Fruit fly (Drosophila melanogaster): ENCODE results near the gene Myo61F.

The Myo61F gene

dm6 chr3L:1318241-1318640 lies at the start of gene Myo61F (continued):
- 0 out of 3 replicates have a peak, but pooled peaks have one; percentile 34 for TF ChIP-seq Opbp (GFP tag; IDR thresholded peaks at IDR 0.05; ENCODE audit: partially characterized antibody)
- TF ChIP-seq CG13287 (GFP tag; IDR thresholded peaks at IDR 0.05; ENCODE audit: partially characterized antibody) = peak; percentile 77

- TF ChIP-seq ato (GFP tag; IDR thresholded peaks at IDR 0.05; ENCODE audit: partially characterized antibody) (0 out of 2 replicates have a peak, but pooled peaks have one; percentile 21), luna (GFP tag; optimal IDR thresholded peaks at IDR 0.05) (no peak), Max (GFP tag; optimal IDR thresholded peaks at IDR 0.05) (no peak), CG4617 (GFP tag; optimal IDR thresholded peaks at IDR 0.05; ENCODE audit: borderline replicate concordance) (no peak), sd (tag; optimal IDR thresholded peaks at IDR 0.05) (peak; percentile 85), CG14860 (GFP tag; IDR thresholded peaks at IDR 0.05; ENCODE audit: partially characterized antibody) (0 out of 3 replicates have a peak, but pooled peaks have one; percentile 10), Drgx (GFP tag; IDR thresholded peaks at IDR 0.05) (0 out of 2 replicates have a peak, but pooled peaks have one; percentile 29)
Observed at dm6 chr3L:1269013-1269412, 49.3 kb upstream of the Myo61F start.

- TF ChIP-seq Deaf1 (tag; optimal IDR thresholded peaks at IDR 0.05) (peak; percentile 91), btn (GFP tag; optimal IDR thresholded peaks at IDR 0.05) (no peak), Tbp (GFP tag; optimal IDR thresholded peaks at IDR 0.05) (no peak), chinmo (GFP tag; IDR thresholded peaks at IDR 0.05; ENCODE audit: partially characterized antibody) (0 out of 4 replicates have a peak, but pooled peaks have one; percentile 35), Usf (GFP tag; optimal IDR thresholded peaks at IDR 0.05) (no peak), CG7928 (GFP tag; optimal IDR thresholded peaks at IDR 0.05) (no peak), slbo (GFP tag; IDR thresholded peaks at IDR 0.05) (no peak), CG8089 (GFP tag; optimal IDR thresholded peaks at IDR 0.05) (no peak), sim (GFP tag; IDR thresholded peaks at IDR 0.05) (no peak), phol (tag; optimal IDR thresholded peaks at IDR 0.05) (no peak), CG13424 (tag; optimal IDR thresholded peaks at IDR 0.05) (no peak), gcm (GFP tag; optimal IDR thresholded peaks at IDR 0.05) (no peak), CG18599 (GFP tag; optimal IDR thresholded peaks at IDR 0.05) (no peak), fd64A (GFP tag; optimal IDR thresholded peaks at IDR 0.05) (no peak), Atf-2 (GFP tag; optimal IDR thresholded peaks at IDR 0.05) (no peak), CG15696 (tag; optimal IDR thresholded peaks at IDR 0.05) (no peak), CG3847 (GFP tag; IDR thresholded peaks at IDR 0.05) (no peak), unc-4 (GFP tag; IDR thresholded peaks at IDR 0.05; ENCODE audit: partially characterized antibody) (no peak), HLHmδ (GFP tag; optimal IDR thresholded peaks at IDR 0.05) (no peak), CG10565 (GFP tag; optimal IDR thresholded peaks at IDR 0.05) (no peak), CG10462 (GFP tag; optimal IDR thresholded peaks at IDR 0.05) (no peak), mld (GFP tag; IDR thresholded peaks at IDR 0.05; ENCODE audit: partially characterized antibody) (no peak), Atf3 (GFP tag; optimal IDR thresholded peaks at IDR 0.05) (no peak), CG16779 (GFP tag; IDR thresholded peaks at IDR 0.05) (0 out of 2 replicates have a peak, but pooled peaks have one; percentile 16), p53 (GFP tag; optimal IDR thresholded peaks at IDR 0.05) (no peak), MTF-1 (GFP tag; optimal IDR thresholded peaks at IDR 0.05; ENCODE audit: borderline replicate concordance) (no peak), gsb-n (tag; optimal IDR thresholded peaks at IDR 0.05) (no peak), CG4820 (GFP tag; optimal IDR thresholded peaks at IDR 0.05) (no peak), ewg (GFP tag; optimal IDR thresholded peaks at IDR 0.05) (peak; percentile 53), CG12769 (tag; optimal IDR thresholded peaks at IDR 0.05) (peak; percentile 28), cwo (GFP tag; optimal IDR thresholded peaks at IDR 0.05) (no peak), zen (tag; optimal IDR thresholded peaks at IDR 0.05) (no peak), sd (tag; optimal IDR thresholded peaks at IDR 0.05) (peak; percentile 31), Dref (GFP tag; IDR thresholded peaks at IDR 0.05) (no peak), CG3281 (GFP tag; optimal IDR thresholded peaks at IDR 0.05) (no peak), CG8388 (GFP tag; optimal IDR thresholded peaks at IDR 0.05) (no peak), gce (GFP tag; IDR thresholded peaks at IDR 0.05) (no peak), scrt (GFP tag; optimal IDR thresholded peaks at IDR 0.05) (no peak)
Observed at dm6 chr3L:1275767-1276166, 42.5 kb upstream of the Myo61F start, which contains the start of gene CG32333. CG32333 (plus strand) TSS chr3L:1275956.

Data from whole organism, embryonic.